Fruit fly (Drosophila melanogaster) S2 (cell line): ENCODE data around the gene PGAP2.

Experiments used
- CG8478 ChIP-seq: fragments of >200 bp; optimal IDR thresholded peaks from 2 replicates; lab custom pipeline; 2018
- CTCF ChIP-seq, 2 experiments: fragments of >200 bp; optimal IDR thresholded peaks; 2 replicates each; lab custom pipeline; 2018

PGAP2 gene

DNA sequence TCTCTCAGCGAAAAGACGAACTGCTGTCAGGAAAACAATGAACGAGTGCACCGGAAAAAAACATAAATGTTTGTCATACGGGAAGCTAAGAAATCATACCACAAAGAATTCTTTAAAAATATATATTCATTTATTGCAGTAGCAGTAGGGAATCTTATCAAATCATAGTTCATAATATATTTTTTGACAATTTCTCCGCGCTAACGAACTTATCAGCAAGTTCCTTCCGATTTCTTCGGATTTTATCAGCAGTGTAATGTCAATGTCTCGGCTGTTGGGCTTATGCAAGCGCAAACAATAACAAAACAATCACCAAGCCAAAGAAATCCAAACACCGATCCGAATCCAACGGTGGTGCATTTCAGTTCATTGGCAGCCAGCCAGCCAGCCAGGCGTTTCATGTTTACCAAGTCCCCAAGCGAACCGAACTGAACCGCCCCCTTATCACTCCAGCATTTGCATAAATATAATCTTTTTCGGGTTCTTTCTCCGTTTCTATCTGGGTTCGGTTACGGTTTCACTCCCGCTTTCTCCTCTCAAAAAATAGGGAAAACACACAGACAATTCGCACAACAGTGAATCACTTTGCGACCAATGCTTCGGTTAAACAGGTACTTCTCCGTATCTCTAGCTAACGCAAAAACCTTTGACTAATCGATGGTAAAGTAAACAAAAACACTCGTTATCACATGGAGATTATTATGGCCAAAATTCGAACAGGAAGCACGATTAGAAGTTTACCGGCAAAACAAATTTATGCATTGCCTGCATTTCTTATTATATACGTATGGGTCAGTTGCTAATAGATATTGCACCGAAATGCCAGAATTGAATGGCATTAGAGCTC lies 8.4 kb upstream of the PGAP2 start:
- no peak for TF ChIP-seq CG8478 (lab: Kevin White, UChicago)
- no peak for TF ChIP-seq CTCF (optimal IDR thresholded peaks at IDR 0.05; lab: Kevin White, UChicago)

DNA sequence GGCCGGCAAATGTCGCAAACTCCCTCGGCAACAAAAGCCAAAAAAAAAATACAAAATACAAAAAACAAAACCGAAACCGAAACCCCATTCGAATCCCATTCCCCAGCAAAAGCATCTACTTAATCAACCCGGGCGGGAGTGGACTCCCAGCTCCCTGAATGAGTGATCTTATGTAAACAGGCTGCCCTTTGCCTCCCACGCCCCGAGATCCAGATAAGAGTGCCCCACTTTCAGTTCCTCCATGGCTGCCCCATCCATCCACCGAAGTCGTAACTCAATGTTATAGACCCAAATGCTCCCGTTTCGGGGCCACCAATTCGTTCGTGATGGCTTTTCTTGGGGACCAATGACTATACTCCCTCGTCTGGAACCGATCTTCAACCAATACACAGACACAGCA lies 7.7 kb upstream of the PGAP2 start:
- TF ChIP-seq CG8478 (lab: Kevin White, UChicago) (no peak), CTCF (optimal IDR thresholded peaks at IDR 0.05; lab: Kevin White, UChicago) (no peak)

DNA sequence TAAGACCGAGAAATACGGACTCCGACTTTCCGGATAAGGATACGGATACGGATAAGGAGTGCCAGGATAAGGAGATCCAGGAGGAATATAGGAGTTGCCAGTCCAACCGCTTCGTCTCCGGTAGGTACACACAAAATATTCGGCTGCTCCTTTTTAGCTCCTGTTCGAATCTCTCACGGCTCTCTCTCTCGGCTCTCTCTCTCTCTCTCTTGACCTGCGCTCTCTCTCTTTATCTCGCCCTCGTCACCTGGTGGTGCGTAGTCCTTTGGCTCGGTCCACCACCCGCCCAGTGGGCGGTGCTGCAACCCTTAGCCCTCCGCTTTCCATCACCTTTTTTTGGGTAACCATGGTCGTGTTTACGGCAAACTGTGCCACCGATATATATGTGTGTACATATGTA lies 7.1 kb upstream of the PGAP2 start:
- TF ChIP-seq CTCF (optimal IDR thresholded peaks at IDR 0.05; lab: Kevin White, UChicago) (no peak), CG8478 (lab: Kevin White, UChicago) (no peak)

DNA sequence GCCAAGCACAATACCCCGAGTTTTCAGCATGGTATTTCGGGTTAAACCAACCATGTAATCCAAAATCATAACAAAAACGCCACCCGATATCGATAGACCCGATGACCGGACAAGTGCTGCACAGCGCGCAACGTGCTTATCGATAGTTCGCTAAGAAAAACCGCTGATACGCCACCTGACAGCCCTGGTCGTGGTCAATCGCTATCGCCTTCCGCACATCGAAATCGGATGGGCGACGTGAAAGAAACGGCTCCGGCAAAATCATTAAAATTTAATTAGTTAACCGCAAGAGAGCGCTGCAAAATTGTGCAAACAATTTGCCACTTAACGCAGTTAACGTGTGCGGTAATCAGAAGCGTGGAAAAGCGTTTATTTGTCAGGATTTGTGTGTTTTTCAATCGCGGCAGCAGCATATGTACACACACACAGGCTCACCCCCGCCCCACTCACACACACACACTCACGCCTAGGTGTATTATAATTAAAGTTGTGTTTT lies 6.5 kb upstream of the PGAP2 start, which contains the start of the genes CG3862 and dock:
Gene CG3862 (minus strand): TSS at position 94 of the 496 bp plus-strand sequence.
Gene dock (plus strand): TSS at position 202 of the 496 bp plus-strand sequence.
- TF ChIP-seq CG8478 (lab: Kevin White, UChicago) (no peak), CTCF (optimal IDR thresholded peaks at IDR 0.05; lab: Kevin White, UChicago) (peak; percentile 59 to 65)

- TF ChIP-seq CG8478 (lab: Kevin White, UChicago) (no peak), CTCF (optimal IDR thresholded peaks at IDR 0.05; lab: Kevin White, UChicago) (no peak)
Measured at dm6 chr2L:821986-822711, 2.8 kb upstream of the PGAP2 start.

DNA sequence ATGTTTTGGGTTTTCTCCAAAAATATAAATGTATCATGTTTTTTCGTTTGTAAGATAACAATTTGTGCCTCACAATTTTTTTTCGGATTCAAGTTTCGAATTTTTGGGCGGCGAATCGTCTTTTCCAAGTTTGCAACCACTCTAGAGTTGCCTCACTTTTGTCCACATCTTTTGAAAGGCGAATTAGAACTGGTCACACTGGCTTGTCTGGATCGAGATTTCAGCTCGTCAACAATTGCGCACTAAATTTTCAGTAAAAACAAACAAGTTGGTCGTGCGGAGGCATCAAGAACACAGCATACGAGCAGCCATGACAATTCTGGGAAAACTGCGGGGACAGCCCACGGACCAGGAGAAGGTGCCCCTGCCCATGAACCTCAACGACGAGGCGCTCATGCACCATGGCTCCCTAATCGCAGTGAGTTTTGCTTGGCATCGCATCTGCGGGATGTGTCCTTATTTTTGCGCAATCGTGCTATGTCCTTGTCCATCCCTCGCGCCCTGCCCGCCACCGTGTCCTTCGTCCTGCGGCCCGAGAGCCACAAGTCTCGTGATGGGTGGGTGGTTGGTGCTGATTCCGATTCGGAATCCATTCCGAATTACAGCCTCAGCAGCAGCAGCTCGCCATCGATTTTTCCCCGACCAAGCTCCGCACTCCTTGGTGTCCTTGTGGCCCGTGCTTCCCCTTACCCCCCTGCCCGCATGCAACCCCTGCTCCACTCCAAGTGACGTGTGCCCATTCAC lies 2.1 kb upstream of the PGAP2 start, which contains the start of gene CG3662:
Gene CG3662 (plus strand): TSS at position 48 of the 744 bp plus-strand sequence.
- TF ChIP-seq CG8478 (lab: Kevin White, UChicago) (no peak), CTCF (optimal IDR thresholded peaks at IDR 0.05; lab: Kevin White, UChicago) (peak; percentile 36 to 56)

- no peak for TF ChIP-seq CTCF (optimal IDR thresholded peaks at IDR 0.05; lab: Kevin White, UChicago)
- TF ChIP-seq CG8478 (lab: Kevin White, UChicago) = no peak
Measured at dm6 chr2L:817850-818249, 1.5 kb downstream of the PGAP2 start, which contains the start of gene CG15880. Gene CG15880, minus strand, starts transcription at chr2L:817950.

- no peak for TF ChIP-seq CTCF (optimal IDR thresholded peaks at IDR 0.05; lab: Kevin White, UChicago)
- no peak for TF ChIP-seq CG8478 (lab: Kevin White, UChicago)
Measured at dm6 chr2L:815785-816389, 3.4 kb downstream of the PGAP2 start, which contains the start of the genes Saf6 and Pex12. Gene Saf6, minus strand, starts transcription at chr2L:815950. Gene Pex12, plus strand, starts transcription at chr2L:815993.

dm6 chr2L:811405-811804 lies 7.9 kb downstream of the PGAP2 start, which contains the start of gene Dbp21E2:
Gene Dbp21E2, plus strand, starts transcription at chr2L:811584.
- TF ChIP-seq CG8478 (lab: Kevin White, UChicago) (no peak), CTCF (optimal IDR thresholded peaks at IDR 0.05; lab: Kevin White, UChicago) (no peak)

- TF ChIP-seq CTCF (optimal IDR thresholded peaks at IDR 0.05; lab: Kevin White, UChicago) (no peak), CG8478 (lab: Kevin White, UChicago) (no peak)
Measured at dm6 chr2L:810277-810676, 9.0 kb downstream of the PGAP2 start, which contains the start of gene Nnf1b. Gene Nnf1b, plus strand, starts transcription at chr2L:810577.

dm6 chr2L:790698-791097 lies 28.6 kb downstream of the PGAP2 start, which contains the start of gene Pkg21D:
Gene Pkg21D, minus strand, starts transcription at chr2L:790798.
- TF ChIP-seq CTCF (optimal IDR thresholded peaks at IDR 0.05; lab: Kevin White, UChicago) = no peak
- TF ChIP-seq CG8478 (lab: Kevin White, UChicago) = no peak

DNA sequence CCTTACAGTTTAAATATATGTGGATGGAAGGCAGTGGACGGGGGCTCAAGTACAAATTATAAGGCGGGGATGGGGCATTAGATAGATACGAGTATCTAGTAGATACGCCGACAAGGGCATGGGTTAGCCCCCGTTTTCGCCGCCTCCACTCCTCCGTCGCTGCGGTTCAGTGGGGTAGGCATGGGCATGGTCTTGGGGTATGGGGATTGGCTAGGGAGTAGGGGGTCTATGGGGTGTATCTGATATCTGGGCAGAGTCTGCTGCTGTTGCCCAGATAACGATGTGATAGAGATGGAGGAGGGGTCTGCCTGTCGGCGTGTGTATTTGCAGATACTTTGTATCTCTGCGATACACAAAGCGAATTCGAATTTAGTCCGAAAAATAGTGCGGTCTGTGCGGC lies 29.3 kb downstream of the PGAP2 start:
- no peak for TF ChIP-seq CG8478 (lab: Kevin White, UChicago)
- TF ChIP-seq CTCF (optimal IDR thresholded peaks at IDR 0.05; lab: Kevin White, UChicago) = no peak

dm6 chr2L:784036-784435 lies 35.3 kb downstream of the PGAP2 start, which contains the start of gene CG3544:
Gene CG3544, plus strand, starts transcription at chr2L:784336.
- TF ChIP-seq CG8478 (lab: Kevin White, UChicago) (no peak), CTCF (optimal IDR thresholded peaks at IDR 0.05; lab: Kevin White, UChicago) (no peak)
